Fruit fly (Drosophila melanogaster) whole organism, embryonic: ENCODE measurements around the gene Fign.

Experiments used
- Ada2b ChIP-seq: fragments of 200-800 bp; sonication (Bioruptor generic); IDR thresholded peaks from 2 replicates; pipeline ENCODE4 v1.3.6; 2022; ENCODE audit warnings: missing biosample characterization, missing genetic modification characterization
- Blimp-1 ChIP-seq: fragments of 200-800 bp; sonication (Bioruptor generic); optimal IDR thresholded peaks from 3 replicates; lab custom pipeline; 2018; ENCODE audit warnings: missing biosample characterization, missing genetic modification characterization, mild to moderate bottlenecking, moderate library complexity, missing genetic modification reagents
- C15 ChIP-seq: fragments of 200-800 bp; sonication (Bioruptor generic); IDR thresholded peaks from 3 replicates; pipeline ENCODE4 v1.3.6; 2022; ENCODE audit warnings: missing biosample characterization, missing genetic modification characterization
- CG10209 ChIP-seq: fragments of 200-800 bp; sonication (Bioruptor generic); optimal IDR thresholded peaks from 3 replicates; lab custom pipeline; 2017; ENCODE audit warnings: missing biosample characterization, mild to moderate bottlenecking, missing genetic modification characterization, missing genetic modification reagents
- CG10366 ChIP-seq: fragments of 200-800 bp; sonication (Bioruptor generic); IDR thresholded peaks from 2 replicates; pipeline ENCODE4 v1.3.6; 2022; ENCODE audit warnings: missing biosample characterization, missing genetic modification characterization
- CG11504 ChIP-seq: fragments of 200-800 bp; sonication (Bioruptor generic); optimal IDR thresholded peaks from 3 replicates; lab custom pipeline; 2019; ENCODE audit warnings: missing biosample characterization, mild to moderate bottlenecking, missing genetic modification characterization, moderate library complexity
- CG11696 ChIP-seq: fragments of 200-800 bp; sonication (Bioruptor generic); IDR thresholded peaks from 2 replicates; pipeline ENCODE4 v1.3.6; 2022; ENCODE audit warnings: missing biosample characterization, missing genetic modification characterization
- CG12155 ChIP-seq: fragments of 200-800 bp; sonication (Bioruptor generic); optimal IDR thresholded peaks from 3 replicates; lab custom pipeline; 2016; ENCODE audit warnings: missing biosample characterization, missing genetic modification characterization
- CG12299 ChIP-seq: fragments of 200-800 bp; sonication (Bioruptor generic); optimal IDR thresholded peaks from 2 replicates; lab custom pipeline; 2018; ENCODE audit warnings: missing biosample characterization, mild to moderate bottlenecking, missing genetic modification characterization
- CG15073 ChIP-seq: fragments of 200-800 bp; sonication (Bioruptor generic); optimal IDR thresholded peaks from 2 replicates; lab custom pipeline; 2016; ENCODE audit warnings: missing biosample characterization, missing genetic modification characterization
- CG17328 ChIP-seq: fragments of 200-800 bp; sonication (Bioruptor generic); IDR thresholded peaks from 2 replicates; pipeline ENCODE4 v1.3.6; 2022; ENCODE audit warnings: missing biosample characterization, missing genetic modification characterization
- CG17385 ChIP-seq: fragments of 200-800 bp; sonication (Bioruptor generic); optimal IDR thresholded peaks from 3 replicates; lab custom pipeline; 2018; ENCODE audit warnings: missing biosample characterization, mild to moderate bottlenecking, missing genetic modification characterization
- CG2120 ChIP-seq: fragments of 200-800 bp; sonication (Bioruptor generic); optimal IDR thresholded peaks from 3 replicates; lab custom pipeline; 2016; ENCODE audit warnings: missing biosample characterization, missing genetic modification characterization
- CG2129 ChIP-seq: fragments of 200-800 bp; sonication (Bioruptor generic); IDR thresholded peaks from 2 replicates; pipeline ENCODE4 v1.3.6; 2022; ENCODE audit warnings: missing biosample characterization, missing genetic modification characterization; ENCODE audit not compliant: partially characterized antibody
- CG31224 ChIP-seq: fragments of 200-800 bp; sonication (Bioruptor generic); IDR thresholded peaks from 2 replicates; pipeline ENCODE4 v1.3.6; 2022; ENCODE audit warnings: missing biosample characterization, missing genetic modification characterization
- CG31388 ChIP-seq: fragments of 200-800 bp; sonication (Bioruptor generic); optimal IDR thresholded peaks from 2 replicates; lab custom pipeline; 2016; ENCODE audit warnings: missing biosample characterization, missing genetic modification characterization
- CG3163 ChIP-seq: fragments of 200-800 bp; sonication (Bioruptor generic); optimal IDR thresholded peaks from 3 replicates; lab custom pipeline; 2016; ENCODE audit warnings: missing biosample characterization, missing genetic modification characterization
- CG33557 ChIP-seq: fragments of 200-800 bp; sonication (Bioruptor generic); optimal IDR thresholded peaks from 2 replicates; lab custom pipeline; 2019; ENCODE audit warnings: missing biosample characterization, mild to moderate bottlenecking, missing genetic modification characterization, moderate library complexity
- CG3995 ChIP-seq: fragments of 200-800 bp; sonication (Bioruptor generic); optimal IDR thresholded peaks from 3 replicates; lab custom pipeline; 2016; ENCODE audit warnings: missing biosample characterization, missing genetic modification characterization
- CG4854 ChIP-seq: fragments of 200-800 bp; sonication (Bioruptor generic); optimal IDR thresholded peaks from 2 replicates; lab custom pipeline; 2016; ENCODE audit warnings: missing biosample characterization, missing genetic modification characterization, inconsistent platforms
- CG6254 ChIP-seq: fragments of 200-800 bp; sonication (Bioruptor generic); optimal IDR thresholded peaks from 3 replicates; lab custom pipeline; 2017; ENCODE audit warnings: mild to moderate bottlenecking, missing biosample characterization, missing genetic modification reagents, missing genetic modification characterization
- CG8924 ChIP-seq: fragments of 200-800 bp; optimal IDR thresholded peaks from 3 replicates; lab custom pipeline; 2019; ENCODE audit warnings: missing biosample characterization, mild to moderate bottlenecking, missing genetic modification characterization, moderate library complexity
- CG9215 ChIP-seq: fragments of 200-800 bp; sonication (Bioruptor generic); IDR thresholded peaks from 2 replicates; pipeline ENCODE4 v1.3.6; 2022; ENCODE audit warnings: missing biosample characterization, missing genetic modification characterization
- CG9437 ChIP-seq: fragments of 200-800 bp; sonication (Bioruptor generic); optimal IDR thresholded peaks from 2 replicates; lab custom pipeline; 2018; ENCODE audit warnings: missing biosample characterization, mild to moderate bottlenecking, missing genetic modification characterization
- CG9609 ChIP-seq: fragments of 200-800 bp; sonication (Bioruptor generic); optimal IDR thresholded peaks from 3 replicates; lab custom pipeline; 2016; ENCODE audit warnings: missing biosample characterization, missing genetic modification characterization
- D19B ChIP-seq: fragments of 200-800 bp; sonication (Bioruptor generic); optimal IDR thresholded peaks from 2 replicates; lab custom pipeline; 2017; ENCODE audit warnings: missing biosample characterization, mild to moderate bottlenecking, missing genetic modification characterization
- Drgx ChIP-seq: fragments of 200-800 bp; sonication (Bioruptor generic); IDR thresholded peaks from 2 replicates; pipeline ENCODE4 v1.3.6; 2022; ENCODE audit warnings: missing biosample characterization, missing genetic modification characterization
- Elba2 ChIP-seq: fragments of 200-800 bp; sonication (Bioruptor generic); optimal IDR thresholded peaks from 3 replicates; lab custom pipeline; 2016; ENCODE audit warnings: missing biosample characterization, missing genetic modification characterization
- Hey ChIP-seq: fragments of 200-800 bp; sonication (Bioruptor generic); optimal IDR thresholded peaks from 3 replicates; lab custom pipeline; 2018; ENCODE audit warnings: missing biosample characterization, mild to moderate bottlenecking, missing genetic modification characterization
- HmgD ChIP-seq: fragments of 200-800 bp; sonication (Bioruptor generic); optimal IDR thresholded peaks from 3 replicates; lab custom pipeline; 2016; ENCODE audit warnings: missing biosample characterization, missing genetic modification characterization
- Hmx ChIP-seq: fragments of 200-800 bp; sonication (Bioruptor generic); optimal IDR thresholded peaks from 2 replicates; lab custom pipeline; 2016; ENCODE audit warnings: missing biosample characterization, missing genetic modification characterization
- Med ChIP-seq: fragments of 200-800 bp; sonication (Bioruptor generic); peaks from one replicate; lab custom pipeline; 2016; ENCODE audit warnings: missing biosample characterization, missing genetic modification characterization, mild to moderate bottlenecking, inconsistent platforms, moderate library complexity
- Opbp ChIP-seq: fragments of 200-800 bp; sonication (Bioruptor generic); IDR thresholded peaks from 3 replicates; pipeline ENCODE4 v1.3.6; 2022; ENCODE audit warnings: missing biosample characterization, missing genetic modification characterization; ENCODE audit not compliant: partially characterized antibody
- ap ChIP-seq: fragments of 200-800 bp; sonication (Bioruptor generic); IDR thresholded peaks from 2 replicates; pipeline ENCODE4 v1.3.6; 2022; ENCODE audit warnings: missing biosample characterization, missing genetic modification characterization
- cad ChIP-seq: fragments of >200 bp; optimal IDR thresholded peaks from 2 replicates; lab custom pipeline; 2017; ENCODE audit warnings: missing biosample characterization, missing genetic modification characterization
- cg ChIP-seq: fragments of 200-800 bp; sonication (Bioruptor generic); optimal IDR thresholded peaks from 3 replicates; lab custom pipeline; 2019; ENCODE audit warnings: missing biosample characterization, mild to moderate bottlenecking, missing genetic modification characterization, moderate library complexity
- corto ChIP-seq: fragments of 200-800 bp; sonication (Bioruptor generic); optimal IDR thresholded peaks from 2 replicates; lab custom pipeline; 2016; ENCODE audit warnings: missing biosample characterization, mild to moderate bottlenecking, missing genetic modification characterization, moderate library complexity
- dpn ChIP-seq, 2 experiments: fragments of 200-800 bp; sonication (Bioruptor generic); optimal IDR thresholded peaks; 3 replicates each; lab custom pipeline; 2016; ENCODE audit warnings: missing biosample characterization in 2 of 2, missing genetic modification characterization in 2 of 2
- gcm ChIP-seq: fragments of 200-800 bp; sonication (Bioruptor generic); optimal IDR thresholded peaks from 2 replicates; lab custom pipeline; 2019; ENCODE audit warnings: missing biosample characterization, mild to moderate bottlenecking, missing genetic modification characterization, moderate library complexity
- kah ChIP-seq: fragments of 200-800 bp; sonication (Bioruptor generic); optimal IDR thresholded peaks from 2 replicates; lab custom pipeline; 2018; ENCODE audit warnings: missing biosample characterization, mild to moderate bottlenecking, missing genetic modification characterization
- lov ChIP-seq, 2 experiments: fragments of 200-800 bp in 1 of 2; fragments of >200 bp in 1 of 2; sonication (Bioruptor generic) in 1 of 2; IDR thresholded peaks in 1 of 2; optimal IDR thresholded peaks in 1 of 2; 2 replicates in 1 of 2; 3 replicates in 1 of 2; pipeline versions ENCODE4 v1.3.6 to Lab custom; 2017 to 2022; ENCODE audit warnings: missing biosample characterization in 1 of 2, missing genetic modification characterization in 1 of 2
- mam ChIP-seq: fragments of 200-800 bp; sonication (Bioruptor generic); optimal IDR thresholded peaks from 3 replicates; lab custom pipeline; 2016; ENCODE audit warnings: missing biosample characterization, missing genetic modification characterization
- mirr ChIP-seq: fragments of 200-800 bp; sonication (Bioruptor generic); optimal IDR thresholded peaks from 3 replicates; lab custom pipeline; 2018; ENCODE audit warnings: missing biosample characterization, mild to moderate bottlenecking, missing genetic modification characterization
- pan ChIP-seq, 4 experiments: fragments of >200 bp in 3 of 4; fragments of 200-800 bp in 1 of 4; sonication (Bioruptor generic) in 1 of 4; optimal IDR thresholded peaks in 3 of 4; IDR thresholded peaks in 1 of 4; 2 replicates each; pipeline versions ENCODE4 v1.3.6 to Lab custom; 2017 to 2022; ENCODE audit warnings: missing biosample characterization in 2 of 4, missing genetic modification characterization in 2 of 4, mixed read lengths in 1 of 4
- phol ChIP-seq: fragments of 200-800 bp; sonication (Bioruptor generic); optimal IDR thresholded peaks from 3 replicates; lab custom pipeline; 2018; ENCODE audit warnings: missing biosample characterization, mild to moderate bottlenecking, missing genetic modification characterization, moderate library complexity
- pnt ChIP-seq: fragments of 200-800 bp; sonication (Bioruptor generic); optimal IDR thresholded peaks from 3 replicates; lab custom pipeline; 2016; ENCODE audit warnings: missing biosample characterization, missing genetic modification characterization
- pum ChIP-seq: fragments of 200-800 bp; sonication (Bioruptor generic); optimal IDR thresholded peaks from 2 replicates; lab custom pipeline; 2016; ENCODE audit warnings: missing biosample characterization, missing genetic modification characterization
- ranshi ChIP-seq: fragments of 200-800 bp; sonication (Bioruptor generic); IDR thresholded peaks from 2 replicates; pipeline ENCODE4 v1.3.6; 2022; ENCODE audit warnings: missing biosample characterization, missing genetic modification characterization
- stwl ChIP-seq: fragments of 200-800 bp; sonication (Bioruptor generic); optimal IDR thresholded peaks from 3 replicates; lab custom pipeline; 2018; ENCODE audit warnings: missing biosample characterization, mild to moderate bottlenecking, missing genetic modification characterization, moderate library complexity
- yki ChIP-seq: fragments of >200 bp; optimal IDR thresholded peaks from 3 replicates; lab custom pipeline; 2018
- zfh2 ChIP-seq: fragments of 200-800 bp; sonication (Bioruptor generic); optimal IDR thresholded peaks from 2 replicates; lab custom pipeline; 2016; ENCODE audit warnings: missing biosample characterization, missing genetic modification characterization

The Fign gene

DNA sequence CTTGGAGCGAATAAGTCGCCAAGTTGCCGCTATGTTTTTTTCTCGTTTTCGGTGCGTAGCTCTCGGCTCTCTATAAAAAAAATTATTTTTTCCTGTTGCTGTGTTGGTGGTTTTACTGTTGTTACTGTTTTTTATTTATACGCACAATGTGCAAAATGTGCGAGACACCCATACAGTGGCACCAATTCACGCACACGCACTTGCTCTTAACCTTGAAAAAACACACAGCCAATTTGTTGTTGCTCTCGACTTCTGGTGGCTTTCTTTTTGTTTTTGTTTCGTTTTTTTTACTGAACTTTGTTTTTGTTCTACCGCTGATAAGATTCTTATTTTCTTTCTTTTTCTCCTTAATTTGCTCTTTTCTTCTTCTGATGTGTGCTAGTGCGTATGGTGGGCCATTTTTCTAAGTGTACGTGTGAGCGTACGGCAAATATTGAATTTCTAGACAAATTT is 36.5 kb upstream of the Fign start:
- no peak for TF ChIP-seq gcm (GFP tag; lab: Kevin White, UChicago)
- no peak for TF ChIP-seq Blimp-1 (GFP tag; lab: Kevin White, UChicago)
- no peak for TF ChIP-seq HmgD
- TF ChIP-seq stwl (tag; lab: Kevin White, UChicago), result no peak
- no peak for TF ChIP-seq CG3163 (GFP tag; lab: Kevin White, UChicago)
- no peak for TF ChIP-seq kah (GFP tag; lab: Kevin White, UChicago)
- no peak for TF ChIP-seq lov (optimal IDR thresholded peaks at IDR 0.05; lab: Kevin White, UChicago)
- no peak for TF ChIP-seq lov (GFP tag; IDR thresholded peaks at IDR 0.05; lab: Robert Waterston, UW)
- TF ChIP-seq yki (lab: Kevin White, UChicago), result no peak
- TF ChIP-seq D19B (GFP tag; lab: Kevin White, UChicago), result no peak
- no peak for TF ChIP-seq Hey
- TF ChIP-seq cad (GFP tag; lab: Kevin White, UChicago), result no peak
- TF ChIP-seq CG9437 (GFP tag; lab: Kevin White, UChicago), result no peak
- peak; percentile 38 for TF ChIP-seq mam (GFP tag; lab: Kevin White, UChicago)
- TF ChIP-seq Hmx, result no peak
- no peak for TF ChIP-seq Drgx (GFP tag; lab: Robert Waterston, UW)
- no peak for TF ChIP-seq ap (GFP tag; lab: Robert Waterston, UW)
- TF ChIP-seq phol (tag; lab: Kevin White, UChicago), result no peak
- TF ChIP-seq cg (GFP tag; lab: Kevin White, UChicago), result peak; percentile 19
- TF ChIP-seq C15 (GFP tag; lab: Robert Waterston, UW), result no peak
- TF ChIP-seq CG10366 (GFP tag; lab: Robert Waterston, UW), result no peak
- peak; percentile 39; the same call in 1 of the 2 replicates for TF ChIP-seq Ada2b (GFP tag; lab: Robert Waterston, UW)
- no peak for TF ChIP-seq CG12155 (GFP tag; lab: Kevin White, UChicago)
- no peak for TF ChIP-seq CG9215
- no peak for TF ChIP-seq CG11504
- peak; percentile 43 for TF ChIP-seq CG9609 (GFP tag; lab: Kevin White, UChicago)
- TF ChIP-seq CG31224, result 0 out of 2 replicates have a peak, but pooled peaks have one; percentile 9
- no peak for TF ChIP-seq CG12299
- no peak for TF ChIP-seq CG11696 (GFP tag; lab: Robert Waterston, UW)
- no peak for TF ChIP-seq CG33557
- TF ChIP-seq CG17385, result peak; percentile 24
- TF ChIP-seq CG10209 (GFP tag; lab: Kevin White, UChicago), result peak; percentile 2
- TF ChIP-seq CG4854, result no peak
- peak in 1 of 2 experiments; percentile 29 for TF ChIP-seq dpn (GFP tag; optimal IDR thresholded peaks at IDR 0.05; lab: Kevin White, UChicago)
- no peak for TF ChIP-seq pnt
- no peak for TF ChIP-seq CG2129 (GFP tag; lab: Robert Waterston, UW)
- TF ChIP-seq CG15073, result no peak
- TF ChIP-seq zfh2 (GFP tag; lab: Kevin White, UChicago), result peak; percentile 24
- TF ChIP-seq CG6254 (GFP tag; lab: Kevin White, UChicago), result no peak
- no peak for TF ChIP-seq pan (optimal IDR thresholded peaks at IDR 0.05; lab: Kevin White, UChicago)
- no peak for TF ChIP-seq pan (GFP tag; optimal IDR thresholded peaks at IDR 0.05 in 1 of 2, IDR thresholded peaks at IDR 0.05 in 1 of 2)
- TF ChIP-seq pum (GFP tag; lab: Kevin White, UChicago), result peak; percentile 4
- no peak for TF ChIP-seq CG31388 (GFP tag; lab: Kevin White, UChicago)
- no peak for TF ChIP-seq CG8924 (tag; lab: Kevin White, UChicago)
- TF ChIP-seq ranshi (GFP tag; lab: Robert Waterston, UW), result no peak
- TF ChIP-seq CG17328 (GFP tag; lab: Robert Waterston, UW), result no peak
- no peak for TF ChIP-seq corto (GFP tag; lab: Kevin White, UChicago)
- no peak for TF ChIP-seq Elba2
- TF ChIP-seq mirr (GFP tag; lab: Kevin White, UChicago), result no peak
- TF ChIP-seq Opbp (GFP tag; lab: Robert Waterston, UW), result no peak
- peak; percentile 74 for TF ChIP-seq CG2120 (GFP tag; lab: Kevin White, UChicago)
- peak; percentile 78 for TF ChIP-seq Med (GFP tag; lab: Kevin White, UChicago)
- no peak for TF ChIP-seq CG3995
